Fruit fly (Drosophila melanogaster) whole organism, embryonic: ENCODE data around the gene CG3556.

Experiments
- Awh ChIP-seq: fragments of 200-800 bp; sonication (Bioruptor generic); IDR thresholded peaks from 2 replicates; pipeline ENCODE4, ENCODE4 v1.3.6; 2022; ENCODE audit warnings: missing biosample characterization, missing genetic modification characterization
- C15 ChIP-seq: fragments of 200-800 bp; sonication (Bioruptor generic); IDR thresholded peaks from 3 replicates; pipeline ENCODE4 v1.3.6; 2022; ENCODE audit warnings: missing biosample characterization, missing genetic modification characterization
- CG10565 ChIP-seq: fragments of 200-800 bp; sonication (Bioruptor generic); optimal IDR thresholded peaks from 3 replicates; lab custom pipeline; 2016; ENCODE audit warnings: missing biosample characterization, mild to moderate bottlenecking, missing genetic modification characterization
- CG12219 ChIP-seq: fragments of 200-800 bp; sonication (Bioruptor generic); optimal IDR thresholded peaks from 3 replicates; lab custom pipeline; 2018; ENCODE audit warnings: missing biosample characterization, mild to moderate bottlenecking, missing genetic modification characterization
- CG13296 ChIP-seq: fragments of 200-800 bp; sonication (Bioruptor generic); optimal IDR thresholded peaks from 3 replicates; lab custom pipeline; 2018; ENCODE audit warnings: missing biosample characterization, mild to moderate bottlenecking, missing genetic modification characterization
- CG1529 ChIP-seq: fragments of 200-800 bp; sonication (Bioruptor generic); optimal IDR thresholded peaks from 3 replicates; lab custom pipeline; 2018; ENCODE audit warnings: missing biosample characterization, missing genetic modification characterization
- CG15514 ChIP-seq: fragments of 200-800 bp; sonication (Bioruptor generic); optimal IDR thresholded peaks from 3 replicates; lab custom pipeline; 2017; ENCODE audit warnings: missing biosample characterization, missing genetic modification characterization, mild to moderate bottlenecking, moderate library complexity, missing genetic modification reagents
- CG16815 ChIP-seq: fragments of 200-800 bp; sonication (Bioruptor generic); optimal IDR thresholded peaks from 3 replicates; lab custom pipeline; 2017; ENCODE audit warnings: missing biosample characterization, mild to moderate bottlenecking, missing genetic modification characterization
- CG17802 ChIP-seq: fragments of 200-800 bp; sonication (Bioruptor generic); optimal IDR thresholded peaks from 2 replicates; lab custom pipeline; 2018; ENCODE audit warnings: missing biosample characterization, mild to moderate bottlenecking, missing genetic modification characterization, moderate library complexity
- CG18599 ChIP-seq: fragments of 200-800 bp; sonication (Bioruptor generic); optimal IDR thresholded peaks from 3 replicates; lab custom pipeline; 2017; ENCODE audit warnings: missing biosample characterization, missing genetic modification characterization, mild to moderate bottlenecking, moderate library complexity, missing genetic modification reagents
- CG18619 ChIP-seq: fragments of 200-800 bp; sonication (Bioruptor generic); optimal IDR thresholded peaks from 3 replicates; lab custom pipeline; 2017; ENCODE audit warnings: missing biosample characterization, mild to moderate bottlenecking, missing genetic modification characterization
- CG18764 ChIP-seq: fragments of 200-800 bp; sonication (Bioruptor generic); optimal IDR thresholded peaks from 3 replicates; lab custom pipeline; 2016; ENCODE audit warnings: missing biosample characterization, missing genetic modification characterization
- CG2129 ChIP-seq: fragments of 200-800 bp; sonication (Bioruptor generic); IDR thresholded peaks from 2 replicates; pipeline ENCODE4 v1.3.6; 2022; ENCODE audit warnings: missing biosample characterization, missing genetic modification characterization; ENCODE audit not compliant: partially characterized antibody
- CG2199 ChIP-seq: fragments of 200-800 bp; sonication (Bioruptor generic); IDR thresholded peaks from 3 replicates; pipeline ENCODE4 v1.3.6; 2022; ENCODE audit warnings: missing biosample characterization, missing genetic modification characterization
- CG2678 ChIP-seq: fragments of 200-800 bp; sonication (Bioruptor generic); optimal IDR thresholded peaks from 3 replicates; lab custom pipeline; 2019; ENCODE audit warnings: missing biosample characterization, mild to moderate bottlenecking, missing genetic modification characterization, moderate library complexity
- CG2712 ChIP-seq: fragments of 200-800 bp; optimal IDR thresholded peaks from 3 replicates; lab custom pipeline; 2019; ENCODE audit warnings: missing biosample characterization, mild to moderate bottlenecking, missing genetic modification characterization, moderate library complexity
- CG3065 ChIP-seq: fragments of 200-800 bp; sonication (Bioruptor generic); optimal IDR thresholded peaks from 2 replicates; lab custom pipeline; 2016; ENCODE audit warnings: missing biosample characterization, missing genetic modification characterization
- CG31441 ChIP-seq: fragments of 200-800 bp; sonication (Bioruptor generic); IDR thresholded peaks from 2 replicates; pipeline ENCODE4 v1.3.6; 2022; ENCODE audit warnings: missing biosample characterization, missing genetic modification characterization
- CG6765 ChIP-seq: fragments of 200-800 bp; sonication (Bioruptor generic); optimal IDR thresholded peaks from 3 replicates; lab custom pipeline; 2017; ENCODE audit warnings: missing biosample characterization, mild to moderate bottlenecking, missing genetic modification characterization
- CG9797 ChIP-seq: fragments of 200-800 bp; sonication (Bioruptor generic); optimal IDR thresholded peaks from 3 replicates; lab custom pipeline; 2018; ENCODE audit warnings: missing biosample characterization, mild to moderate bottlenecking, missing genetic modification characterization
- Dfd ChIP-seq, 2 experiments: fragments of >200 bp; optimal IDR thresholded peaks; 2 replicates each; lab custom pipeline; 2017; ENCODE audit warnings: missing biosample characterization in 2 of 2, missing genetic modification characterization in 2 of 2
- Fer1 ChIP-seq: fragments of 200-800 bp; sonication (Bioruptor generic); optimal IDR thresholded peaks from 2 replicates; lab custom pipeline; 2017; ENCODE audit warnings: missing biosample characterization, mild to moderate bottlenecking, missing genetic modification characterization
- HLH54F ChIP-seq: fragments of 200-800 bp; sonication (Bioruptor generic); optimal IDR thresholded peaks from 3 replicates; lab custom pipeline; 2016; ENCODE audit warnings: missing biosample characterization, missing genetic modification characterization
- Hand ChIP-seq: fragments of 200-800 bp; sonication (Bioruptor generic); optimal IDR thresholded peaks from 2 replicates; lab custom pipeline; 2017; ENCODE audit warnings: mild to moderate bottlenecking, missing biosample characterization, missing genetic modification reagents, missing genetic modification characterization
- Oaz ChIP-seq: fragments of 200-800 bp; sonication (Bioruptor generic); IDR thresholded peaks from 2 replicates; pipeline ENCODE4 v1.3.6; 2022; ENCODE audit warnings: missing biosample characterization, missing genetic modification characterization
- Side ChIP-seq: fragments of 200-800 bp; sonication (Bioruptor generic); optimal IDR thresholded peaks from 2 replicates; lab custom pipeline; 2016; ENCODE audit warnings: missing biosample characterization, missing genetic modification characterization
- Spps ChIP-seq: fragments of 200-800 bp; sonication (Bioruptor generic); optimal IDR thresholded peaks from 2 replicates; lab custom pipeline; 2018; ENCODE audit warnings: missing biosample characterization, mild to moderate bottlenecking, missing genetic modification characterization
- Stat92E ChIP-seq, 3 experiments: fragments of >200 bp in 2 of 3; fragments of 200-800 bp in 1 of 3; sonication (Bioruptor generic) in 1 of 3; optimal IDR thresholded peaks; 2 replicates each; lab custom pipeline; 2017 to 2019; ENCODE audit warnings: missing biosample characterization in 3 of 3, missing genetic modification characterization in 3 of 3, mild to moderate bottlenecking in 1 of 3, moderate library complexity in 1 of 3
- TFAM ChIP-seq: fragments of 200-800 bp; sonication (Bioruptor generic); optimal IDR thresholded peaks from 2 replicates; lab custom pipeline; 2017; ENCODE audit warnings: missing biosample characterization, missing genetic modification characterization, inconsistent platforms
- Xrp1 ChIP-seq: fragments of 200-800 bp; sonication (Bioruptor generic); IDR thresholded peaks from 2 replicates; pipeline ENCODE4 v1.3.6; 2022; ENCODE audit warnings: missing biosample characterization, missing genetic modification characterization
- aop ChIP-seq: fragments of 200-800 bp; sonication (Bioruptor generic); IDR thresholded peaks from 2 replicates; pipeline ENCODE4 v1.3.6; 2022; ENCODE audit warnings: missing biosample characterization, missing genetic modification characterization
- ara ChIP-seq: fragments of 200-800 bp; sonication (Bioruptor generic); IDR thresholded peaks from 2 replicates; pipeline ENCODE4 v1.3.6; 2022; ENCODE audit warnings: missing biosample characterization, missing genetic modification characterization
- crp ChIP-seq, 2 experiments: fragments of 200-800 bp; sonication (Bioruptor generic); optimal IDR thresholded peaks; 2 replicates in 1 of 2; 3 replicates in 1 of 2; lab custom pipeline; 2017; ENCODE audit warnings: missing biosample characterization in 2 of 2, missing genetic modification characterization in 2 of 2, mild to moderate bottlenecking in 1 of 2, moderate library complexity in 1 of 2
- cwo ChIP-seq: fragments of 200-800 bp; sonication (Bioruptor generic); optimal IDR thresholded peaks from 3 replicates; lab custom pipeline; 2017; ENCODE audit warnings: missing biosample characterization, missing genetic modification characterization, mild to moderate bottlenecking, moderate library complexity, missing genetic modification reagents
- danr ChIP-seq: fragments of 200-800 bp; sonication (Bioruptor generic); IDR thresholded peaks from 2 replicates; pipeline ENCODE4 v1.3.6; 2022; ENCODE audit warnings: missing biosample characterization, missing genetic modification characterization
- ewg ChIP-seq: fragments of 200-800 bp; sonication (Bioruptor generic); optimal IDR thresholded peaks from 3 replicates; lab custom pipeline; 2017; ENCODE audit warnings: mild to moderate bottlenecking, missing biosample characterization, missing genetic modification reagents, missing genetic modification characterization
- gsb-n ChIP-seq: fragments of 200-800 bp; sonication (Bioruptor generic); optimal IDR thresholded peaks from 3 replicates; lab custom pipeline; 2018; ENCODE audit warnings: missing biosample characterization, mild to moderate bottlenecking, missing genetic modification characterization
- insv ChIP-seq, 2 experiments: fragments of 200-800 bp; sonication (Bioruptor generic); optimal IDR thresholded peaks; 3 replicates each; lab custom pipeline; 2016 to 2018; ENCODE audit warnings: missing biosample characterization in 2 of 2, missing genetic modification characterization in 2 of 2
- knrl ChIP-seq: fragments of 200-800 bp; sonication (Bioruptor generic); IDR thresholded peaks from 3 replicates; pipeline ENCODE4 v1.3.6; 2022; ENCODE audit warnings: missing biosample characterization, missing genetic modification characterization; ENCODE audit not compliant: partially characterized antibody
- maf-S ChIP-seq: fragments of 200-800 bp; sonication (Bioruptor generic); optimal IDR thresholded peaks from 2 replicates; lab custom pipeline; 2016; ENCODE audit warnings: missing biosample characterization, missing genetic modification characterization
- mam ChIP-seq: fragments of 200-800 bp; sonication (Bioruptor generic); optimal IDR thresholded peaks from 3 replicates; lab custom pipeline; 2016; ENCODE audit warnings: missing biosample characterization, missing genetic modification characterization
- odd ChIP-seq: fragments of 200-800 bp; sonication (Bioruptor generic); optimal IDR thresholded peaks from 2 replicates; lab custom pipeline; 2017; ENCODE audit warnings: missing biosample characterization, mild to moderate bottlenecking, missing genetic modification characterization
- pros ChIP-seq: fragments of 200-800 bp; sonication (Bioruptor generic); optimal IDR thresholded peaks from 3 replicates; lab custom pipeline; 2019; ENCODE audit warnings: missing biosample characterization, mild to moderate bottlenecking, missing genetic modification characterization, moderate library complexity
- sens-2 ChIP-seq: fragments of 200-800 bp; sonication (Bioruptor generic); IDR thresholded peaks from 2 replicates; pipeline ENCODE4 v1.3.6; 2022; ENCODE audit warnings: missing biosample characterization, missing genetic modification characterization
- shn ChIP-seq: fragments of 200-800 bp; sonication (Bioruptor generic); optimal IDR thresholded peaks from 3 replicates; lab custom pipeline; 2016; ENCODE audit warnings: missing biosample characterization, missing genetic modification characterization
- sim ChIP-seq: fragments of 200-800 bp; sonication (Bioruptor generic); IDR thresholded peaks from 2 replicates; pipeline ENCODE4 v1.3.6; 2022; ENCODE audit warnings: missing biosample characterization, missing genetic modification characterization
- slp2 ChIP-seq: fragments of 200-800 bp; sonication (Bioruptor generic); optimal IDR thresholded peaks from 2 replicates; lab custom pipeline; 2016; ENCODE audit warnings: missing biosample characterization, missing genetic modification characterization
- tgo ChIP-seq: fragments of 200-800 bp; sonication (Bioruptor generic); IDR thresholded peaks from 3 replicates; pipeline ENCODE4 v1.3.6; 2022; ENCODE audit warnings: missing biosample characterization, missing genetic modification characterization
- unc-4 ChIP-seq: fragments of 200-800 bp; sonication (Bioruptor generic); IDR thresholded peaks from 2 replicates; pipeline ENCODE4 v1.3.6; 2022; ENCODE audit warnings: missing biosample characterization, missing genetic modification characterization; ENCODE audit not compliant: partially characterized antibody
- vfl ChIP-seq: fragments of 200-800 bp; sonication (Bioruptor generic); optimal IDR thresholded peaks from 2 replicates; lab custom pipeline; 2016; ENCODE audit warnings: missing biosample characterization, missing genetic modification characterization
- z ChIP-seq: fragments of 200-800 bp; sonication (Bioruptor generic); IDR thresholded peaks from 3 replicates; pipeline ENCODE4 v1.3.6; 2022; ENCODE audit warnings: missing biosample characterization, missing genetic modification characterization

The CG3556 gene

DNA sequence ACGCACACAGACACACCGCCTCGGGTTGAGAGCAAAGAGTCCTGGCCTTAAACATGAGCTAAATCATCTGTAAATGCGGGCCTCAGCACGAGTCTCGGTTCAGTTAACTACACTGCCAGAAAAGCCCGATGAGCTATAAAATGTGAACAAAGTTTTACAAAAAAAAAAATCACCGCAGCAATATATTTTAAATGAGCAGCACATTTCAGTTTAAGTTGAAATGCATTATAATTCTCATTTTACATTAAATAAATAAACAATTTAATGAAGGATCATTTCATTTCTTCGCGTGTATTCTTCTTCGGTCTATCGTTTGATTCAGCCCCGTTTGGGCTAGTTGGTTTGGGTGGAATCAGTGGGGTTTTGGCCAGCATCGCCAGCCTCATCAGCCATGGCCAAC, 24.7 kb upstream of the CG3556 start (continued):
- TF ChIP-seq TFAM (GFP tag; lab: Kevin White, UChicago) (no peak), ara (GFP tag; lab: Robert Waterston, UW) (0 out of 2 replicates have a peak, but pooled peaks have one; percentile 37), CG2712 (tag; lab: Kevin White, UChicago) (no peak), CG18619 (GFP tag; lab: Kevin White, UChicago) (no peak), Hand (GFP tag; lab: Kevin White, UChicago) (no peak), CG1529 (GFP tag; lab: Kevin White, UChicago) (no peak), knrl (no peak), crp (GFP tag; optimal IDR thresholded peaks at IDR 0.05; lab: Kevin White, UChicago) (no peak), CG18764 (GFP tag; lab: Kevin White, UChicago) (no peak), Fer1 (GFP tag; lab: Kevin White, UChicago) (no peak), shn (GFP tag; lab: Kevin White, UChicago) (no peak), CG2678 (tag; lab: Kevin White, UChicago) (peak; percentile 35), CG12219 (GFP tag; lab: Kevin White, UChicago) (no peak), CG6765 (no peak), Awh (GFP tag; lab: Robert Waterston, UW) (no peak), C15 (GFP tag; lab: Robert Waterston, UW) (no peak), danr (GFP tag; lab: Robert Waterston, UW) (no peak), odd (GFP tag; lab: Kevin White, UChicago) (no peak), CG31441 (GFP tag; lab: Robert Waterston, UW) (peak; percentile 23; the same call in 1 of the 2 replicates), vfl (GFP tag; lab: Kevin White, UChicago) (no peak), CG2199 (GFP tag; lab: Robert Waterston, UW) (no peak), sim (GFP tag; lab: Robert Waterston, UW) (no peak), cwo (GFP tag; lab: Kevin White, UChicago) (no peak), unc-4 (GFP tag; lab: Robert Waterston, UW) (no peak), pros (no peak), Xrp1 (GFP tag; lab: Robert Waterston, UW) (peak; percentile 61; the same call in 1 of the 2 replicates), CG2129 (GFP tag; lab: Robert Waterston, UW) (no peak), Stat92E (GFP tag; optimal IDR thresholded peaks at IDR 0.05; lab: Kevin White, UChicago) (no peak), CG16815 (GFP tag; lab: Kevin White, UChicago) (no peak), aop (no peak), Side (no peak), CG13296 (GFP tag; lab: Kevin White, UChicago) (no peak), sens-2 (GFP tag; lab: Robert Waterston, UW) (no peak), CG17802 (tag; lab: Kevin White, UChicago) (no peak), CG10565 (GFP tag; lab: Kevin White, UChicago) (no peak), maf-S (no peak), HLH54F (no peak), CG9797 (no peak), tgo (GFP tag; lab: Robert Waterston, UW) (no peak), mam (GFP tag; lab: Kevin White, UChicago) (no peak), Oaz (no peak), gsb-n (tag; lab: Kevin White, UChicago) (no peak), Dfd (GFP tag; optimal IDR thresholded peaks at IDR 0.05; lab: Kevin White, UChicago) (no peak), slp2 (GFP tag; lab: Kevin White, UChicago) (no peak), z (GFP tag; lab: Robert Waterston, UW) (no peak), insv (GFP tag; optimal IDR thresholded peaks at IDR 0.05; lab: Kevin White, UChicago) (no peak), Spps (no peak), CG3065 (GFP tag; lab: Kevin White, UChicago) (no peak), CG15514 (GFP tag; lab: Kevin White, UChicago) (no peak), CG18599 (GFP tag; lab: Kevin White, UChicago) (peak; percentile 28), ewg (GFP tag; lab: Kevin White, UChicago) (no peak)
